Fruit fly (Drosophila melanogaster): ENCODE measurements around the gene CG13893.

CG13893 gene

DNA sequence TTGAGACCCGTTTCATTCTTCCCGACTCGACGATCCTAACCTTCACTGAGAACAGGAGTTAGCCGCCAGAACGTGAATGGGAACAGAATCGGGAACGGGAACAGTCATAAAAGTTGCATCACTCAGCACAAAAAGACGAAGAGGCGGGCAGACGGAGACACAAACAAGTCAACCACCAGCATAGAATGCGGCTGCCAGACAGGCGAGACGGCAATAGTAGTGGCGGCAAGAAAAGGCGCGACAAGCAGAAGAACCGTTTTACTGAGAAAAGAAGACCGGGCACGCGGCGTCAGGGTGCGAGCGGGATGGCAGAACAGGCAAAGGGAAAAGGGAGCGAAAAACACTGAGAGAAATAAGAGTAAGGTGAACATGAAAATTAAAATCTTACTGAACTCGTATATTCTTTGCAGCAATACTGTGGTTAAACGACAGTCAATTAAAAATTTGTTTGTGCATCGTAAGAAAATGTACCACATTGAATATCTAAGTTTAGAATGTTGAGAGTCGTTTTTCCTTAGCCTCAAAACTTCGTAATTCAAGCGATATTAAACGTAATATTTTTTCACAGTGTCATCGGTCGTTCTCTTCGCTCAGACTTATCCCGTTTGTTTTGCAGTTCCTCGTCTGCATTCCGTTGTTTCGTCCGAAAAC, 36.6 kb upstream of the CG13893 start (continued):
- peak; percentile 95 for TF ChIP-seq Met (GFP tag; optimal IDR thresholded peaks at IDR 0.05)
- TF ChIP-seq CG3032 (tag; optimal IDR thresholded peaks at IDR 0.05), result peak; percentile 92
- peak; percentile 95 for TF ChIP-seq Hr39 (GFP tag; optimal IDR thresholded peaks at IDR 0.05)
- peak; percentile 77 for TF ChIP-seq Gug (GFP tag; IDR thresholded peaks at IDR 0.05)
- peak; percentile 75 for TF ChIP-seq CG4318 (GFP tag; optimal IDR thresholded peaks at IDR 0.05)
- TF ChIP-seq eg (GFP tag; IDR thresholded peaks at IDR 0.05), result peak; percentile 84
- peak; percentile 87 for TF ChIP-seq CG6854 (GFP tag; optimal IDR thresholded peaks at IDR 0.05)
- TF ChIP-seq CG1621 (tag; optimal IDR thresholded peaks at IDR 0.05), result peak; percentile 92
- peak; percentile 97 for TF ChIP-seq esn (GFP tag; optimal IDR thresholded peaks at IDR 0.05)
- peak; percentile 95 for TF ChIP-seq Sox14 (GFP tag; optimal IDR thresholded peaks at IDR 0.05)
- TF ChIP-seq dsx (GFP tag; optimal IDR thresholded peaks at IDR 0.05; ENCODE audit: poor library complexity, severe bottlenecking), result peak; percentile 88
- peak; percentile 94 for TF ChIP-seq Smox (GFP tag; optimal IDR thresholded peaks at IDR 0.05)
- TF ChIP-seq Eip78C (GFP tag), result peak; percentile 98
- peak; percentile 95 for TF ChIP-seq OdsH (GFP tag; optimal IDR thresholded peaks at IDR 0.05)
- TF ChIP-seq Sox15 (GFP tag; optimal IDR thresholded peaks at IDR 0.05), result peak; percentile 87
- TF ChIP-seq CG34406 (GFP tag; optimal IDR thresholded peaks at IDR 0.05), result peak; percentile 90
- peak; percentile 80 for TF ChIP-seq Eip93F (GFP tag; optimal IDR thresholded peaks at IDR 0.05)
- peak; percentile 91 for TF ChIP-seq CG10669 (GFP tag; optimal IDR thresholded peaks at IDR 0.05)
- TF ChIP-seq Sox102F (GFP tag; optimal IDR thresholded peaks at IDR 0.05), result peak; percentile 94
- TF ChIP-seq CG11294 (GFP tag; IDR thresholded peaks at IDR 0.05), result peak; percentile 49
- TF ChIP-seq fkh (GFP tag; optimal IDR thresholded peaks at IDR 0.05), result peak; percentile 23
- peak; percentile 98 for TF ChIP-seq svp (GFP tag)
- TF ChIP-seq CG7368 (GFP tag; optimal IDR thresholded peaks at IDR 0.05), result peak; percentile 91

DNA sequence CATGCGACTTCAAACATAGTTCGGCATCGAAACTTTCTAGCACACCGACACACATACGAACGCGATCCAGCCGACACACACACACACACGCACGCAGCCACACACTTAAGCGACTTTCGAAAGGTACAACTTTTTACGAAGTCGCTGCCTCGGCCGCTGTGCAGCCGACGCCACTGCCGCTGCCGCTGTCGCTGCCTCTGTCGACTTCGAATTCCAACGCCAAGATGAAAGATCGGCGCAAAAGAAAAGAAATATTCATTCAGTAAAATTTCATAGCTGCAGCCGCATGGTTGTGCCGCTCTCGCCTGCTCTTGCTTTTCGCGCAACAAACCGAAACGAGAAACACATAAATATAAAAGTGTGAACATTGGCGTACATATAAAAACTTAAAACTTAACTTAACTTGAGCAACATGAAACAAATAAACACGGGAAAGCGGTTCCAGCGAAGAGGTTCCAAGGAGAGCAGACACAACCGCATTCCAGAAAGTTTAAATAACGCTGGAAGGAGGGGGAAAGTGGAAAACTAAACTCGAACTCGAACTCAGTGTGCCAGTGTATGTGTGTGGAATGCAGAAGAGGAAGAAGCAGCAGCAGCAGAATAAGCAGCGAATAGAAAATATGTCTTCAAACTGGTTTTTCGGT, 35.8 kb upstream of the CG13893 start:
- TF ChIP-seq svp (GFP tag) (peak; percentile 39), Eip78C (GFP tag) (peak; percentile 41), CG6276 (GFP tag; optimal IDR thresholded peaks at IDR 0.05) (peak; percentile 18), salr (GFP tag; optimal IDR thresholded peaks at IDR 0.05) (no peak), CG6163 (GFP tag; IDR thresholded peaks at IDR 0.05) (no peak)

DNA sequence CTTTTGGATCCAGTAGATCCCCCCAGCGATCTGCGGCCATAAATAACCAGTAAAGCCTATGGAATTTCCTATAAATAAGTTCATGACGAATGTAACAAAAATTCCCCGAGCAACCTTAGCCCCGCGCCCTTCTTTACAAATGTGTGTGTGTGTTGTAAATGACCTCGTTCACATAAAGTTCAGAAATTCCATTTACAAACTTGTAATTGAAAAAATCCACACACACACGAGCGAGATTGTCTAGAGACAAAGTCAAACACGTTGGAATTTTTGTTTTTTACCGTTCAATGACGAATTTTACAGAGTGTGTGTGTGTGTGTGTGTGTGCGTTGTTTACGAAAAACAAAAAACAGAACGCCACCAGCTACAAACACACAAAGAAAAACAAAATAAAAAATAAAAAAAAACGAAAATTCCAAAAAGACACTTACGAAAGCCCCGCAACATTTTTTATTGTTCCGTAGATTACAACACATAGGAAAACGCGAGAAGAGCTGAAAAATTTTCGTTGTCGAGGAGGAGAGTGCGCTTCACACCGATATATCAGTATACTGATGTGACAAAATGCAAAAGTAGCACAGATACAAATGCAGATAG, 35.0 kb upstream of the CG13893 start:
- peak; percentile 61; the same call in 1 of the 3 replicates for TF ChIP-seq eg (GFP tag; IDR thresholded peaks at IDR 0.05)
- peak; percentile 31 for TF ChIP-seq CG6276 (GFP tag; optimal IDR thresholded peaks at IDR 0.05)
- no peak for TF ChIP-seq ss (GFP tag; optimal IDR thresholded peaks at IDR 0.05)
- TF ChIP-seq CG6808 (GFP tag; optimal IDR thresholded peaks at IDR 0.05), result no peak
- peak; percentile 78 for TF ChIP-seq svp (GFP tag)
- TF ChIP-seq Eip78C (GFP tag), result peak; percentile 55
- TF ChIP-seq CG15336 (GFP tag; IDR thresholded peaks at IDR 0.05), result 0 out of 2 replicates have a peak, but pooled peaks have one; percentile 29
- no peak for TF ChIP-seq Hr4 (GFP tag; optimal IDR thresholded peaks at IDR 0.05)
- peak; percentile 52; the same call in 2 of the 3 replicates for TF ChIP-seq CG8119 (GFP tag; IDR thresholded peaks at IDR 0.05)
- peak; percentile 31 for TF ChIP-seq topi (GFP tag; optimal IDR thresholded peaks at IDR 0.05)
- TF ChIP-seq CG3919 (GFP tag; optimal IDR thresholded peaks at IDR 0.05), result no peak
- no peak for TF ChIP-seq cyc (GFP tag; optimal IDR thresholded peaks at IDR 0.05)
- TF ChIP-seq achi (GFP tag; optimal IDR thresholded peaks at IDR 0.05), result no peak
- TF ChIP-seq Smox (GFP tag; optimal IDR thresholded peaks at IDR 0.05), result peak; percentile 8
- TF ChIP-seq CG11294 (GFP tag; IDR thresholded peaks at IDR 0.05), result no peak
- no peak for TF ChIP-seq CG10669 (GFP tag; optimal IDR thresholded peaks at IDR 0.05)
- TF ChIP-seq CG6854 (GFP tag; optimal IDR thresholded peaks at IDR 0.05), result peak; percentile 37
- TF ChIP-seq CG32006 (GFP tag; optimal IDR thresholded peaks at IDR 0.05), result peak; percentile 22
- peak; percentile 39 for TF ChIP-seq vri (GFP tag; optimal IDR thresholded peaks at IDR 0.05)
- TF ChIP-seq fkh (GFP tag; optimal IDR thresholded peaks at IDR 0.05), result peak; percentile 41
- no peak for TF ChIP-seq Blimp-1 (GFP tag; optimal IDR thresholded peaks at IDR 0.05)
- TF ChIP-seq Lpt (GFP tag; optimal IDR thresholded peaks at IDR 0.05), result no peak
- TF ChIP-seq CG6163 (GFP tag; IDR thresholded peaks at IDR 0.05), result peak; percentile 20; the same call in 1 of the 3 replicates
- TF ChIP-seq CG8632 (GFP tag; optimal IDR thresholded peaks at IDR 0.05), result no peak
- no peak for TF ChIP-seq esn (GFP tag; optimal IDR thresholded peaks at IDR 0.05)

Data from whole organism, prepupa.